Fruit fly (Drosophila melanogaster) whole organism, adult: Measurements from ENCODE around the gene CG9269.
A peak's percentile ranks its signal among the peaks of the same experiment; 100 is the strongest.

Experiments used
- CG11617 ChIP-seq: fragments of 200-800 bp; sonication (Bioruptor generic); optimal IDR thresholded peaks from 2 replicates; lab custom pipeline; 2017; ENCODE audit warnings: mild to moderate bottlenecking, missing biosample characterization, missing genetic modification reagents, missing genetic modification characterization
- CG12768 ChIP-seq: fragments of 200-800 bp; sonication (Bioruptor generic); optimal IDR thresholded peaks from 2 replicates; lab custom pipeline; 2017; ENCODE audit warnings: missing biosample characterization, missing genetic modification characterization, mild to moderate bottlenecking, moderate library complexity, missing genetic modification reagents
- CG33017 ChIP-seq: fragments of 200-800 bp; sonication (Bioruptor generic); optimal IDR thresholded peaks from 2 replicates; lab custom pipeline; 2018; ENCODE audit warnings: missing biosample characterization, mild to moderate bottlenecking, missing genetic modification characterization, moderate library complexity
- kay ChIP-seq: fragments of 200-800 bp; sonication (Bioruptor generic); peaks from one replicate; lab custom pipeline; 2016; ENCODE audit warnings: missing biosample characterization, missing genetic modification characterization, borderline replicate concordance

The CG9269 gene

DNA sequence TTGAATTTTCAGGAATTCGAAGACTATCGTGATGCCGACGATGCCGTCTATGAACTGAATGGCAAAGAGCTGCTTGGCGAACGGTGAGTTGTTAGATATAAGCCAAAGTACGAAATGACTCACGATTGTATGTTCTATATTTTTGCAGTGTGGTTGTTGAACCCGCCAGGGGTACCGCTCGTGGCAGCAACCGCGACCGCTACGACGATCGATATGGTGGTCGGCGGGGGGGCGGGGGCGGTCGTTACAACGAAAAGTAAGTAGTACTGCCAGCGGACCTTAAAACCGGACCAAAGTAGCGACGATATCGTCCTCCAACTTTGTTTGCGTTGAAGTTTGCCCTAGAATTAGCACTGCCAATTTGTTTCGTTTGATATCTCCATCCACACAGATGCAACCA is 46.4 kb downstream of the CG9269 start:
- TF ChIP-seq CG11617 (GFP tag; lab: Kevin White, UChicago) (no peak), CG12768 (peak; percentile 6)

DNA sequence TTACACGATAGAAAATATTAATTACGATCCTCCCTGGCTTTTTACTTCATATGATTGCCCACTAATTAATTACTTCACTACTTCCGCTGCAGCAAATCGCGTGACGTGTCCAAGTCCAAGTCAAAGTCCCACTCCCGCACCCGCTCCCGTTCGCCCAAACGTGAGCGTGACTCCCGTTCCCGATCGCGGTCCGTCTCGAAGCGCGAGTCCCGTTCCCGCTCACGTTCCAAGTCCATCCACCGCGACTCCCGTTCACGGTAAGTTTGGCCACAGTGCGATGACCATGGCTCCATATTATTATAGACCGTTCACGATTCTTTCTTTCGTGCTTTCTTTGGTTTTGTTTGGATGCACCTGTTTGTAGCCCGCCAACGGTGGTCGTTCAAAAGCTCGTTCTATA is 50.3 kb downstream of the CG9269 start:
- TF ChIP-seq kay (GFP tag; lab: Kevin White, UChicago): peak; percentile 30
- TF ChIP-seq CG33017 (tag; lab: Kevin White, UChicago): no peak
- peak; percentile 81 for TF ChIP-seq CG12768
